Fruit fly (Drosophila melanogaster) whole organism, embryonic: ENCODE data around the gene Patsas.

ENCODE experiments used
- CG10431 ChIP-seq: fragments of 200-800 bp; sonication (Bioruptor generic); optimal IDR thresholded peaks from 3 replicates; lab custom pipeline; 2018; ENCODE audit warnings: missing biosample characterization, mild to moderate bottlenecking, missing genetic modification characterization
- CG10565 ChIP-seq: fragments of 200-800 bp; sonication (Bioruptor generic); optimal IDR thresholded peaks from 3 replicates; lab custom pipeline; 2016; ENCODE audit warnings: missing biosample characterization, mild to moderate bottlenecking, missing genetic modification characterization
- CG10959 ChIP-seq: fragments of 200-800 bp; sonication (Bioruptor generic); IDR thresholded peaks from 2 replicates; pipeline ENCODE4 v1.3.6; 2022; ENCODE audit warnings: missing biosample characterization, missing genetic modification characterization
- CG11456 ChIP-seq: fragments of 200-800 bp; sonication (Bioruptor generic); IDR thresholded peaks from 3 replicates; pipeline ENCODE4 v1.3.6; 2022; ENCODE audit warnings: missing biosample characterization, missing genetic modification characterization
- CG11695 ChIP-seq: fragments of 200-800 bp; sonication (Bioruptor generic); IDR thresholded peaks from 3 replicates; pipeline ENCODE4 v1.3.6; 2022; ENCODE audit warnings: missing biosample characterization, missing genetic modification characterization
- CG12299 ChIP-seq: fragments of 200-800 bp; sonication (Bioruptor generic); optimal IDR thresholded peaks from 2 replicates; lab custom pipeline; 2018; ENCODE audit warnings: missing biosample characterization, mild to moderate bottlenecking, missing genetic modification characterization
- CG12744 ChIP-seq: fragments of 200-800 bp; sonication (Bioruptor generic); optimal IDR thresholded peaks from 2 replicates; lab custom pipeline; 2016; ENCODE audit warnings: missing biosample characterization, missing genetic modification characterization
- CG13624 ChIP-seq: fragments of 200-800 bp; sonication (Bioruptor generic); optimal IDR thresholded peaks from 2 replicates; lab custom pipeline; 2016; ENCODE audit warnings: missing biosample characterization, missing genetic modification characterization
- CG13894 ChIP-seq: fragments of 200-800 bp; sonication (Bioruptor generic); optimal IDR thresholded peaks from 3 replicates; lab custom pipeline; 2018; ENCODE audit warnings: missing biosample characterization, mild to moderate bottlenecking, missing genetic modification characterization, moderate library complexity
- CG15514 ChIP-seq: fragments of 200-800 bp; sonication (Bioruptor generic); optimal IDR thresholded peaks from 3 replicates; lab custom pipeline; 2017; ENCODE audit warnings: missing biosample characterization, missing genetic modification characterization, mild to moderate bottlenecking, moderate library complexity, missing genetic modification reagents
- CG16815 ChIP-seq: fragments of 200-800 bp; sonication (Bioruptor generic); optimal IDR thresholded peaks from 3 replicates; lab custom pipeline; 2017; ENCODE audit warnings: missing biosample characterization, mild to moderate bottlenecking, missing genetic modification characterization
- CG33213 ChIP-seq: fragments of 200-800 bp; sonication (Bioruptor generic); optimal IDR thresholded peaks from 3 replicates; lab custom pipeline; 2016; ENCODE audit warnings: missing biosample characterization, missing genetic modification characterization
- CG33557 ChIP-seq: fragments of 200-800 bp; sonication (Bioruptor generic); optimal IDR thresholded peaks from 2 replicates; lab custom pipeline; 2019; ENCODE audit warnings: missing biosample characterization, mild to moderate bottlenecking, missing genetic modification characterization, moderate library complexity
- CG4404 ChIP-seq: fragments of 200-800 bp; sonication (Bioruptor generic); IDR thresholded peaks from 2 replicates; pipeline ENCODE4 v1.3.6; 2022; ENCODE audit warnings: missing biosample characterization, missing genetic modification characterization
- CG4820 ChIP-seq: fragments of 200-800 bp; sonication (Bioruptor generic); optimal IDR thresholded peaks from 3 replicates; lab custom pipeline; 2016; ENCODE audit warnings: missing biosample characterization, missing genetic modification characterization
- CG6654 ChIP-seq: fragments of 200-800 bp; sonication (Bioruptor generic); optimal IDR thresholded peaks from 2 replicates; lab custom pipeline; 2017; ENCODE audit warnings: missing biosample characterization, mild to moderate bottlenecking, missing genetic modification characterization
- CG8388 ChIP-seq: fragments of 200-800 bp; sonication (Bioruptor generic); optimal IDR thresholded peaks from 2 replicates; lab custom pipeline; 2019; ENCODE audit warnings: missing biosample characterization, mild to moderate bottlenecking, missing genetic modification characterization, moderate library complexity
- CG8765 ChIP-seq: fragments of 200-800 bp; sonication (Bioruptor generic); IDR thresholded peaks from 2 replicates; pipeline ENCODE4 v1.3.6; 2022; ENCODE audit warnings: missing biosample characterization, missing genetic modification characterization
- CG9727 ChIP-seq: fragments of 200-800 bp; sonication (Bioruptor generic); optimal IDR thresholded peaks from 3 replicates; lab custom pipeline; 2017; ENCODE audit warnings: missing biosample characterization, mild to moderate bottlenecking, missing genetic modification characterization
- CG9932 ChIP-seq: fragments of 200-800 bp; sonication (Bioruptor generic); IDR thresholded peaks from 2 replicates; pipeline ENCODE4 v1.3.6; 2022; ENCODE audit warnings: missing biosample characterization, missing genetic modification characterization
- CHES-1-like ChIP-seq: fragments of 200-800 bp; sonication (Bioruptor generic); optimal IDR thresholded peaks from 2 replicates; lab custom pipeline; 2016; ENCODE audit warnings: missing biosample characterization, missing genetic modification characterization
- D19B ChIP-seq: fragments of 200-800 bp; sonication (Bioruptor generic); optimal IDR thresholded peaks from 2 replicates; lab custom pipeline; 2017; ENCODE audit warnings: missing biosample characterization, mild to moderate bottlenecking, missing genetic modification characterization
- Deaf1 ChIP-seq: fragments of 200-800 bp; optimal IDR thresholded peaks from 3 replicates; lab custom pipeline; 2019; ENCODE audit warnings: missing biosample characterization, mild to moderate bottlenecking, missing genetic modification characterization, moderate library complexity
- Dp ChIP-seq: fragments of 200-800 bp; sonication (Bioruptor generic); optimal IDR thresholded peaks from 2 replicates; lab custom pipeline; 2018; ENCODE audit warnings: missing biosample characterization, mild to moderate bottlenecking, missing genetic modification characterization, moderate library complexity
- E2f2 ChIP-seq: fragments of 200-800 bp; sonication (Bioruptor generic); IDR thresholded peaks from 2 replicates; pipeline ENCODE4 v1.3.6; 2022; ENCODE audit warnings: missing biosample characterization, missing genetic modification characterization
- Ets97D ChIP-seq: fragments of 200-800 bp; sonication (Bioruptor generic); optimal IDR thresholded peaks from 3 replicates; lab custom pipeline; 2016; ENCODE audit warnings: missing biosample characterization, missing genetic modification characterization
- HLH54F ChIP-seq: fragments of 200-800 bp; sonication (Bioruptor generic); optimal IDR thresholded peaks from 3 replicates; lab custom pipeline; 2016; ENCODE audit warnings: missing biosample characterization, missing genetic modification characterization
- Hsf ChIP-seq: fragments of 200-800 bp; sonication (Bioruptor generic); optimal IDR thresholded peaks from 3 replicates; lab custom pipeline; 2016; ENCODE audit warnings: missing biosample characterization, missing genetic modification characterization
- Lim3 ChIP-seq: fragments of 200-800 bp; sonication (Bioruptor generic); IDR thresholded peaks from 2 replicates; pipeline ENCODE4 v1.3.6; 2022; ENCODE audit warnings: missing biosample characterization, missing genetic modification characterization
- MBD-R2 ChIP-seq: fragments of 200-800 bp; sonication (Bioruptor generic); IDR thresholded peaks from 2 replicates; pipeline ENCODE4 v1.3.6; 2022; ENCODE audit warnings: missing biosample characterization, missing genetic modification characterization
- Oaz ChIP-seq: fragments of 200-800 bp; sonication (Bioruptor generic); IDR thresholded peaks from 2 replicates; pipeline ENCODE4 v1.3.6; 2022; ENCODE audit warnings: missing biosample characterization, missing genetic modification characterization
- Sin3A ChIP-seq: fragments of >200 bp; optimal IDR thresholded peaks from 2 replicates; lab custom pipeline; 2018
- Sox102F ChIP-seq: fragments of 200-800 bp; sonication (Bioruptor generic); optimal IDR thresholded peaks from 2 replicates; lab custom pipeline; 2018; ENCODE audit warnings: missing biosample characterization, mild to moderate bottlenecking, missing genetic modification characterization, moderate library complexity
- Taf1 ChIP-seq: fragments of 200-800 bp; sonication (Bioruptor generic); IDR thresholded peaks from 2 replicates; pipeline ENCODE4 v1.3.6; 2022; ENCODE audit warnings: missing biosample characterization, missing genetic modification characterization
- YL-1 ChIP-seq: fragments of 200-800 bp; sonication (Bioruptor generic); optimal IDR thresholded peaks from 3 replicates; lab custom pipeline; 2017; ENCODE audit warnings: missing biosample characterization, mild to moderate bottlenecking, missing genetic modification characterization
- bab2 ChIP-seq: fragments of 200-800 bp; sonication (Bioruptor generic); optimal IDR thresholded peaks from 2 replicates; lab custom pipeline; 2016; ENCODE audit warnings: missing biosample characterization, missing genetic modification characterization
- caup ChIP-seq: fragments of 200-800 bp; sonication (Bioruptor generic); optimal IDR thresholded peaks from 3 replicates; lab custom pipeline; 2017; ENCODE audit warnings: missing biosample characterization, mild to moderate bottlenecking, missing genetic modification characterization, moderate library complexity; ENCODE audit not compliant: severe bottlenecking
- ci ChIP-seq: fragments of 200-800 bp; sonication (Bioruptor generic); IDR thresholded peaks from 3 replicates; pipeline ENCODE4 v1.3.6; 2022; ENCODE audit warnings: missing biosample characterization, missing genetic modification characterization
- cwo ChIP-seq: fragments of 200-800 bp; sonication (Bioruptor generic); optimal IDR thresholded peaks from 3 replicates; lab custom pipeline; 2017; ENCODE audit warnings: missing biosample characterization, missing genetic modification characterization, mild to moderate bottlenecking, moderate library complexity, missing genetic modification reagents
- danr ChIP-seq: fragments of 200-800 bp; sonication (Bioruptor generic); IDR thresholded peaks from 2 replicates; pipeline ENCODE4 v1.3.6; 2022; ENCODE audit warnings: missing biosample characterization, missing genetic modification characterization
- eve ChIP-seq, 2 experiments: fragments of >200 bp; optimal IDR thresholded peaks; 2 replicates each; lab custom pipeline; 2017; ENCODE audit warnings: missing biosample characterization in 2 of 2, missing genetic modification characterization in 2 of 2
- fd96Cb ChIP-seq: fragments of 200-800 bp; sonication (Bioruptor generic); optimal IDR thresholded peaks from 2 replicates; lab custom pipeline; 2018; ENCODE audit warnings: missing biosample characterization, mild to moderate bottlenecking, missing genetic modification characterization, moderate library complexity
- ham ChIP-seq: fragments of 200-800 bp; sonication (Bioruptor generic); IDR thresholded peaks from 2 replicates; pipeline ENCODE4 v1.3.6; 2022; ENCODE audit warnings: missing biosample characterization, missing genetic modification characterization
- kay ChIP-seq: fragments of 200-800 bp; sonication (Bioruptor generic); optimal IDR thresholded peaks from 2 replicates; lab custom pipeline; 2016; ENCODE audit warnings: missing biosample characterization, missing genetic modification characterization
- ken ChIP-seq: fragments of 200-800 bp; sonication (Bioruptor generic); IDR thresholded peaks from 3 replicates; pipeline ENCODE4 v1.3.6; 2022; ENCODE audit warnings: missing biosample characterization, missing genetic modification characterization
- nerfin-2 ChIP-seq: fragments of 200-800 bp; sonication (Bioruptor generic); IDR thresholded peaks from 2 replicates; pipeline ENCODE4 v1.3.6; 2022; ENCODE audit warnings: missing biosample characterization, missing genetic modification characterization; ENCODE audit not compliant: partially characterized antibody
- onecut ChIP-seq: fragments of 200-800 bp; sonication (Bioruptor generic); IDR thresholded peaks from 2 replicates; pipeline ENCODE4 v1.3.6; 2022; ENCODE audit warnings: missing biosample characterization, missing genetic modification characterization
- phol ChIP-seq: fragments of 200-800 bp; sonication (Bioruptor generic); optimal IDR thresholded peaks from 3 replicates; lab custom pipeline; 2018; ENCODE audit warnings: missing biosample characterization, mild to moderate bottlenecking, missing genetic modification characterization, moderate library complexity
- prd ChIP-seq, 3 experiments: fragments of >200 bp in 2 of 3; fragments of 200-800 bp in 1 of 3; sonication (Bioruptor generic) in 1 of 3; optimal IDR thresholded peaks in 2 of 3; IDR thresholded peaks in 1 of 3; 2 replicates in 2 of 3; 3 replicates in 1 of 3; pipeline versions ENCODE4 v1.3.6 to Lab custom; 2017 to 2022; ENCODE audit warnings: missing biosample characterization in 1 of 3, missing genetic modification characterization in 1 of 3
- zen2 ChIP-seq: fragments of 200-800 bp; sonication (Bioruptor generic); IDR thresholded peaks from 3 replicates; pipeline ENCODE4 v1.3.6; 2022; ENCODE audit warnings: missing biosample characterization, missing genetic modification characterization; ENCODE audit not compliant: partially characterized antibody
- zfh1 ChIP-seq: fragments of 200-800 bp; sonication (Bioruptor generic); IDR thresholded peaks from 3 replicates; pipeline ENCODE4 v1.3.6; 2022; ENCODE audit warnings: missing biosample characterization, missing genetic modification characterization

The Patsas gene

DNA sequence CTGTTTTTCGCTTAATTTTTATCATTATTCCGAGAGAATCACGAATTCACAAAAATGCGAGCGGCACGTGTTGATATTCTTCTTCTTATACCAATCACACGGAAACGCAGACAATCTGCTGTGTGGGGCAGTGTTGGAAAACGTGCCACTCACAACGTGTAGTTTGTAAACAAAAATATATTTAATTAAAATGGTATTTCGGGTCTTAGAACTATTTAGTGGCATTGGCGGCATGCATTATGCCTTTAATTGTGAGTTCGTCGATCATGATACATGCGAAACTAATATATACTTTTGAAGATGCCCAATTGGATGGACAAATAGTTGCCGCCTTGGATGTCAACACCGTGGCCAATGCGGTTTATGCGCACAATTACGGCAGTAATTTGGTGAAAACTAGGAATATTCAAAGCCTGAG, 6.7 kb downstream of the Patsas start, which contains the start of the genes CG6712 and Mt2 (continued):
- TF ChIP-seq E2f2, result peak; percentile 45
- no peak for TF ChIP-seq D19B (GFP tag; lab: Kevin White, UChicago)
- TF ChIP-seq CG8388 (GFP tag; lab: Kevin White, UChicago), result no peak
- peak; percentile 19 for TF ChIP-seq phol (tag; lab: Kevin White, UChicago)
- TF ChIP-seq HLH54F (GFP tag; lab: Kevin White, UChicago), result no peak
- TF ChIP-seq ham (GFP tag; lab: Robert Waterston, UW), result no peak
- TF ChIP-seq CG15514 (GFP tag; lab: Kevin White, UChicago), result peak; percentile 8
- no peak for TF ChIP-seq Deaf1 (tag; lab: Kevin White, UChicago)
- TF ChIP-seq YL-1 (GFP tag; lab: Kevin White, UChicago), result peak; percentile 83
- 0 out of 3 replicates have a peak, but pooled peaks have one; percentile 44 for TF ChIP-seq ci (GFP tag; lab: Robert Waterston, UW)
- no peak for TF ChIP-seq Taf1
- TF ChIP-seq CG8765 (GFP tag; lab: Robert Waterston, UW), result no peak
- peak; percentile 1 for TF ChIP-seq CHES-1-like
- 0 out of 2 replicates have a peak, but pooled peaks have one; percentile 8 for TF ChIP-seq onecut (GFP tag; lab: Robert Waterston, UW)
- TF ChIP-seq prd (optimal IDR thresholded peaks at IDR 0.05; lab: Kevin White, UChicago), result no peak
- TF ChIP-seq prd (GFP tag; IDR thresholded peaks at IDR 0.05; lab: Robert Waterston, UW), result peak; percentile 50
- peak; percentile 30 for TF ChIP-seq Dp (GFP tag; lab: Kevin White, UChicago)
- TF ChIP-seq MBD-R2 (GFP tag; lab: Robert Waterston, UW), result peak; percentile 91
- TF ChIP-seq CG13894 (tag; lab: Kevin White, UChicago), result no peak
- no peak for TF ChIP-seq zen2 (GFP tag; lab: Robert Waterston, UW)
- no peak for TF ChIP-seq CG9727
- TF ChIP-seq CG11695 (GFP tag; lab: Robert Waterston, UW), result peak; percentile 30; the same call in 1 of the 3 replicates
- no peak for TF ChIP-seq CG6654 (GFP tag; lab: Kevin White, UChicago)
- TF ChIP-seq CG13624, result peak; percentile 18
- TF ChIP-seq fd96Cb (tag; lab: Kevin White, UChicago), result no peak
- peak; percentile 22; the same call in 1 of the 2 replicates for TF ChIP-seq CG9932 (GFP tag; lab: Robert Waterston, UW)
- TF ChIP-seq Hsf (GFP tag; lab: Kevin White, UChicago), result no peak
- TF ChIP-seq CG4820 (GFP tag; lab: Kevin White, UChicago), result no peak
- no peak for TF ChIP-seq CG12299
- TF ChIP-seq Lim3 (GFP tag; lab: Robert Waterston, UW), result no peak
- TF ChIP-seq Sin3A, result peak; percentile 43
- no peak for TF ChIP-seq CG10565 (GFP tag; lab: Kevin White, UChicago)
- TF ChIP-seq CG16815 (GFP tag; lab: Kevin White, UChicago), result no peak
- no peak for TF ChIP-seq CG12744 (GFP tag; lab: Kevin White, UChicago)
- TF ChIP-seq danr, result no peak
- no peak for TF ChIP-seq kay
- peak; percentile 93 for TF ChIP-seq cwo
- no peak for TF ChIP-seq CG33557 (GFP tag; lab: Kevin White, UChicago)
- TF ChIP-seq CG33213 (GFP tag; lab: Kevin White, UChicago), result peak; percentile 15
- TF ChIP-seq eve (GFP tag; optimal IDR thresholded peaks at IDR 0.05; lab: Kevin White, UChicago), result no peak
- TF ChIP-seq zfh1, result no peak
- no peak for TF ChIP-seq ken (GFP tag; lab: Robert Waterston, UW)
- TF ChIP-seq nerfin-2 (GFP tag; lab: Robert Waterston, UW), result no peak
- no peak for TF ChIP-seq CG4404
- TF ChIP-seq CG10431, result no peak
- TF ChIP-seq Sox102F, result no peak
- peak; percentile 37 for TF ChIP-seq Ets97D (GFP tag; lab: Kevin White, UChicago)
- peak; percentile 18; the same call in 1 of the 3 replicates for TF ChIP-seq CG11456 (GFP tag; lab: Robert Waterston, UW)
- TF ChIP-seq caup (GFP tag; lab: Kevin White, UChicago), result peak; percentile 30
- no peak for TF ChIP-seq CG10959 (GFP tag; lab: Robert Waterston, UW)
- TF ChIP-seq bab2 (GFP tag; lab: Kevin White, UChicago), result no peak
- TF ChIP-seq Oaz (GFP tag; lab: Robert Waterston, UW), result no peak
